Fruit fly (Drosophila melanogaster) whole organism, embryonic: ENCODE data around the gene CG17359.

Experiments
- Abd-B ChIP-seq: fragments of 200-800 bp; sonication (Bioruptor generic); optimal IDR thresholded peaks from 2 replicates; lab custom pipeline; 2018; ENCODE audit warnings: missing biosample characterization, mild to moderate bottlenecking, missing genetic modification characterization, moderate library complexity
- Atf6 ChIP-seq: fragments of 200-800 bp; sonication (Bioruptor generic); IDR thresholded peaks from 2 replicates; pipeline ENCODE4 v1.3.6; 2022; ENCODE audit warnings: missing biosample characterization, missing genetic modification characterization
- Awh ChIP-seq: fragments of 200-800 bp; sonication (Bioruptor generic); IDR thresholded peaks from 2 replicates; pipeline ENCODE4, ENCODE4 v1.3.6; 2022; ENCODE audit warnings: missing biosample characterization, missing genetic modification characterization
- B-H2 ChIP-seq: fragments of 200-800 bp; sonication (Bioruptor generic); optimal IDR thresholded peaks from 2 replicates; lab custom pipeline; 2018; ENCODE audit warnings: missing biosample characterization, mild to moderate bottlenecking, missing genetic modification characterization
- BtbVII ChIP-seq: fragments of 200-800 bp; sonication (Bioruptor generic); optimal IDR thresholded peaks from 3 replicates; lab custom pipeline; 2017; ENCODE audit warnings: missing biosample characterization, mild to moderate bottlenecking, missing genetic modification characterization
- Bteb2 ChIP-seq: fragments of 200-800 bp; sonication (Bioruptor generic); optimal IDR thresholded peaks from 2 replicates; lab custom pipeline; 2016; ENCODE audit warnings: missing biosample characterization, missing genetic modification characterization
- CG10431 ChIP-seq: fragments of 200-800 bp; sonication (Bioruptor generic); optimal IDR thresholded peaks from 3 replicates; lab custom pipeline; 2018; ENCODE audit warnings: missing biosample characterization, mild to moderate bottlenecking, missing genetic modification characterization
- CG12299 ChIP-seq: fragments of 200-800 bp; sonication (Bioruptor generic); optimal IDR thresholded peaks from 2 replicates; lab custom pipeline; 2018; ENCODE audit warnings: missing biosample characterization, mild to moderate bottlenecking, missing genetic modification characterization
- CG13775 ChIP-seq: fragments of 200-800 bp; sonication (Bioruptor generic); optimal IDR thresholded peaks from 3 replicates; lab custom pipeline; 2017; ENCODE audit warnings: missing biosample characterization, mild to moderate bottlenecking, missing genetic modification characterization
- CG15011 ChIP-seq: fragments of 200-800 bp; sonication (Bioruptor generic); optimal IDR thresholded peaks from 3 replicates; lab custom pipeline; 2018; ENCODE audit warnings: missing biosample characterization, mild to moderate bottlenecking, missing genetic modification characterization
- CG15514 ChIP-seq: fragments of 200-800 bp; sonication (Bioruptor generic); optimal IDR thresholded peaks from 3 replicates; lab custom pipeline; 2017; ENCODE audit warnings: missing biosample characterization, missing genetic modification characterization, mild to moderate bottlenecking, moderate library complexity, missing genetic modification reagents
- CG16779 ChIP-seq: fragments of 200-800 bp; sonication (Bioruptor generic); IDR thresholded peaks from 2 replicates; pipeline ENCODE4 v1.3.6; 2022; ENCODE audit warnings: missing biosample characterization, missing genetic modification characterization
- CG17361 ChIP-seq: fragments of 200-800 bp; sonication (Bioruptor generic); IDR thresholded peaks from 3 replicates; pipeline ENCODE4 v1.3.6; 2022; ENCODE audit warnings: missing biosample characterization, missing genetic modification characterization
- CG17829 ChIP-seq: fragments of 200-800 bp; optimal IDR thresholded peaks from 2 replicates; lab custom pipeline; 2019; ENCODE audit warnings: missing biosample characterization, mild to moderate bottlenecking, missing genetic modification characterization, moderate library complexity
- CG34422 ChIP-seq: fragments of 200-800 bp; sonication (Bioruptor generic); IDR thresholded peaks from 3 replicates; pipeline ENCODE4 v1.3.6; 2022; ENCODE audit warnings: missing biosample characterization, missing genetic modification characterization
- CG4328 ChIP-seq: fragments of 200-800 bp; sonication (Bioruptor generic); optimal IDR thresholded peaks from 3 replicates; lab custom pipeline; 2017; ENCODE audit warnings: missing biosample characterization, missing genetic modification reagents, missing genetic modification characterization
- CG4617 ChIP-seq: fragments of 200-800 bp; sonication (Bioruptor generic); optimal IDR thresholded peaks from 3 replicates; lab custom pipeline; 2016; ENCODE audit warnings: missing biosample characterization, missing genetic modification characterization, borderline replicate concordance
- CG5180 ChIP-seq: fragments of 200-800 bp; sonication (Bioruptor generic); optimal IDR thresholded peaks from 3 replicates; lab custom pipeline; 2017; ENCODE audit warnings: missing biosample characterization, missing genetic modification characterization, mild to moderate bottlenecking, moderate library complexity, missing genetic modification reagents
- CG6272 ChIP-seq: fragments of 200-800 bp; sonication (Bioruptor generic); IDR thresholded peaks from 2 replicates; pipeline ENCODE4 v1.3.6; 2022; ENCODE audit warnings: missing biosample characterization, missing genetic modification characterization
- CG6765 ChIP-seq: fragments of 200-800 bp; sonication (Bioruptor generic); optimal IDR thresholded peaks from 3 replicates; lab custom pipeline; 2017; ENCODE audit warnings: missing biosample characterization, mild to moderate bottlenecking, missing genetic modification characterization
- CG7839 ChIP-seq: fragments of 200-800 bp; sonication (Bioruptor generic); optimal IDR thresholded peaks from 3 replicates; lab custom pipeline; 2018; ENCODE audit warnings: missing biosample characterization, mild to moderate bottlenecking, missing genetic modification characterization, moderate library complexity
- CG9727 ChIP-seq: fragments of 200-800 bp; sonication (Bioruptor generic); optimal IDR thresholded peaks from 3 replicates; lab custom pipeline; 2017; ENCODE audit warnings: missing biosample characterization, mild to moderate bottlenecking, missing genetic modification characterization
- Dek ChIP-seq: fragments of 200-800 bp; sonication (Bioruptor generic); optimal IDR thresholded peaks from 3 replicates; lab custom pipeline; 2019; ENCODE audit warnings: missing biosample characterization, mild to moderate bottlenecking, missing genetic modification characterization, moderate library complexity
- Dref ChIP-seq: fragments of 200-800 bp; sonication (Bioruptor generic); IDR thresholded peaks from 2 replicates; pipeline ENCODE4 v1.3.6; 2022; ENCODE audit warnings: missing biosample characterization, missing genetic modification characterization
- H15 ChIP-seq: fragments of 200-800 bp; sonication (Bioruptor generic); IDR thresholded peaks from 3 replicates; pipeline ENCODE4 v1.3.6; 2022; ENCODE audit warnings: missing biosample characterization, missing genetic modification characterization
- HHEX ChIP-seq: fragments of 200-800 bp; sonication (Bioruptor generic); optimal IDR thresholded peaks from 3 replicates; lab custom pipeline; 2017; ENCODE audit warnings: missing biosample characterization, mild to moderate bottlenecking, missing genetic modification characterization, missing genetic modification reagents
- Hmr ChIP-seq: fragments of 200-800 bp; sonication (Bioruptor generic); optimal IDR thresholded peaks from 3 replicates; lab custom pipeline; 2017; ENCODE audit warnings: mild to moderate bottlenecking, missing biosample characterization, missing genetic modification reagents, missing genetic modification characterization
- MBD-R2 ChIP-seq: fragments of 200-800 bp; sonication (Bioruptor generic); IDR thresholded peaks from 2 replicates; pipeline ENCODE4 v1.3.6; 2022; ENCODE audit warnings: missing biosample characterization, missing genetic modification characterization
- MTF-1 ChIP-seq: fragments of 200-800 bp; sonication (Bioruptor generic); optimal IDR thresholded peaks from 2 replicates; lab custom pipeline; 2018; ENCODE audit warnings: missing biosample characterization, mild to moderate bottlenecking, missing genetic modification characterization, borderline replicate concordance
- Meics ChIP-seq: fragments of 200-800 bp; sonication (Bioruptor generic); optimal IDR thresholded peaks from 2 replicates; lab custom pipeline; 2017; ENCODE audit warnings: missing biosample characterization, mild to moderate bottlenecking, missing genetic modification characterization
- Pdp1 ChIP-seq, 2 experiments: fragments of 200-800 bp; sonication (Bioruptor generic); optimal IDR thresholded peaks; 3 replicates each; lab custom pipeline; 2016; ENCODE audit warnings: missing biosample characterization in 2 of 2, missing genetic modification characterization in 2 of 2, mild to moderate bottlenecking in 1 of 2, moderate library complexity in 1 of 2
- TFAM ChIP-seq: fragments of 200-800 bp; sonication (Bioruptor generic); optimal IDR thresholded peaks from 2 replicates; lab custom pipeline; 2017; ENCODE audit warnings: missing biosample characterization, missing genetic modification characterization, inconsistent platforms
- ara ChIP-seq: fragments of 200-800 bp; sonication (Bioruptor generic); IDR thresholded peaks from 2 replicates; pipeline ENCODE4 v1.3.6; 2022; ENCODE audit warnings: missing biosample characterization, missing genetic modification characterization
- croc ChIP-seq: fragments of 200-800 bp; sonication (Bioruptor generic); conservative IDR thresholded peaks from 3 replicates; pipeline ENCODE4 v1.3.6; 2022; ENCODE audit warnings: missing biosample characterization, missing genetic modification characterization
- dmrt99B ChIP-seq: fragments of 200-800 bp; sonication (Bioruptor generic); optimal IDR thresholded peaks from 2 replicates; lab custom pipeline; 2018; ENCODE audit warnings: missing biosample characterization, mild to moderate bottlenecking, missing genetic modification characterization, moderate library complexity
- fd3F ChIP-seq: fragments of 200-800 bp; sonication (Bioruptor generic); optimal IDR thresholded peaks from 2 replicates; lab custom pipeline; 2018; ENCODE audit warnings: missing biosample characterization, mild to moderate bottlenecking, missing genetic modification characterization, moderate library complexity
- gcm2 ChIP-seq: fragments of 200-800 bp; sonication (Bioruptor generic); optimal IDR thresholded peaks from 2 replicates; lab custom pipeline; 2016; ENCODE audit warnings: missing biosample characterization, missing genetic modification characterization
- hb ChIP-seq: fragments of 200-800 bp; sonication (Bioruptor generic); IDR thresholded peaks from 3 replicates; pipeline ENCODE4 v1.3.6; 2022; ENCODE audit warnings: missing biosample characterization, missing genetic modification characterization; ENCODE audit not compliant: partially characterized antibody
- insv ChIP-seq, 2 experiments: fragments of 200-800 bp; sonication (Bioruptor generic); optimal IDR thresholded peaks; 3 replicates each; lab custom pipeline; 2016 to 2018; ENCODE audit warnings: missing biosample characterization in 2 of 2, missing genetic modification characterization in 2 of 2
- jigr1 ChIP-seq: fragments of 200-800 bp; sonication (Bioruptor generic); IDR thresholded peaks from 3 replicates; pipeline ENCODE4 v1.3.6; 2022; ENCODE audit warnings: missing biosample characterization, missing genetic modification characterization
- kni ChIP-seq: fragments of 200-800 bp; sonication (Bioruptor generic); optimal IDR thresholded peaks from 3 replicates; lab custom pipeline; 2017; ENCODE audit warnings: mild to moderate bottlenecking, missing biosample characterization, missing genetic modification reagents, missing genetic modification characterization
- oc ChIP-seq: fragments of 200-800 bp; sonication (Bioruptor generic); optimal IDR thresholded peaks from 2 replicates; lab custom pipeline; 2018; ENCODE audit warnings: missing biosample characterization, mild to moderate bottlenecking, missing genetic modification characterization, moderate library complexity
- peb ChIP-seq: fragments of 200-800 bp; sonication (Bioruptor generic); IDR thresholded peaks from 2 replicates; pipeline ENCODE4 v1.3.6; 2022; ENCODE audit warnings: missing biosample characterization, missing genetic modification characterization
- schlank ChIP-seq: fragments of 200-800 bp; sonication (Bioruptor generic); optimal IDR thresholded peaks from 2 replicates; lab custom pipeline; 2018; ENCODE audit warnings: missing biosample characterization, mild to moderate bottlenecking, missing genetic modification characterization
- seq ChIP-seq: fragments of 200-800 bp; sonication (Bioruptor generic); IDR thresholded peaks from 2 replicates; pipeline ENCODE4 v1.3.6; 2022; ENCODE audit warnings: missing biosample characterization, missing genetic modification characterization
- sug ChIP-seq: fragments of 200-800 bp; optimal IDR thresholded peaks from 2 replicates; lab custom pipeline; 2019; ENCODE audit warnings: missing biosample characterization, mild to moderate bottlenecking, missing genetic modification characterization, moderate library complexity
- tap ChIP-seq: fragments of 200-800 bp; optimal IDR thresholded peaks from 3 replicates; lab custom pipeline; 2019; ENCODE audit warnings: missing biosample characterization, mild to moderate bottlenecking, missing genetic modification characterization, moderate library complexity
- usp ChIP-seq: fragments of >200 bp; optimal IDR thresholded peaks from 2 replicates; lab custom pipeline; 2017; ENCODE audit warnings: missing biosample characterization, missing genetic modification characterization
- zen2 ChIP-seq: fragments of 200-800 bp; sonication (Bioruptor generic); IDR thresholded peaks from 3 replicates; pipeline ENCODE4 v1.3.6; 2022; ENCODE audit warnings: missing biosample characterization, missing genetic modification characterization; ENCODE audit not compliant: partially characterized antibody

CG17359 gene

dm6 chr3L:13987578-13987977, 11.5 kb downstream of the CG17359 start, which contains the start of gene CG9040 (continued):
- TF ChIP-seq peb, result no peak

- TF ChIP-seq MBD-R2 (GFP tag; lab: Robert Waterston, UW) (no peak), ara (no peak), oc (tag; lab: Kevin White, UChicago) (no peak), insv (GFP tag; optimal IDR thresholded peaks at IDR 0.05; lab: Kevin White, UChicago) (no peak), CG4328 (GFP tag; lab: Kevin White, UChicago) (no peak), CG6765 (GFP tag; lab: Kevin White, UChicago) (peak; percentile 21), CG34422 (GFP tag; lab: Robert Waterston, UW) (no peak), sug (tag; lab: Kevin White, UChicago) (no peak), dmrt99B (tag; lab: Kevin White, UChicago) (no peak), BtbVII (GFP tag; lab: Kevin White, UChicago) (no peak), croc (GFP tag; lab: Robert Waterston, UW) (no peak), Atf6 (GFP tag; lab: Robert Waterston, UW) (peak; percentile 21; the same call in 1 of the 2 replicates), usp (no peak), zen2 (GFP tag; lab: Robert Waterston, UW) (no peak), CG7839 (no peak), tap (tag; lab: Kevin White, UChicago) (no peak), CG13775 (no peak), jigr1 (GFP tag; lab: Robert Waterston, UW) (no peak), CG12299 (tag; lab: Kevin White, UChicago) (no peak), CG15011 (peak; percentile 13), HHEX (GFP tag; lab: Kevin White, UChicago) (peak; percentile 28), CG6272 (GFP tag; lab: Robert Waterston, UW) (no peak), H15 (GFP tag; lab: Robert Waterston, UW) (no peak), Awh (GFP tag; lab: Robert Waterston, UW) (no peak), CG5180 (GFP tag; lab: Kevin White, UChicago) (no peak), Hmr (GFP tag; lab: Kevin White, UChicago) (peak; percentile 37), CG16779 (GFP tag; lab: Robert Waterston, UW) (no peak), Bteb2 (no peak), seq (GFP tag; lab: Robert Waterston, UW) (no peak), schlank (tag; lab: Kevin White, UChicago) (peak; percentile 17), fd3F (GFP tag; lab: Kevin White, UChicago) (no peak), CG9727 (no peak), TFAM (GFP tag; lab: Kevin White, UChicago) (no peak), CG4617 (GFP tag; lab: Kevin White, UChicago) (no peak), MTF-1 (GFP tag; lab: Kevin White, UChicago) (no peak), CG15514 (GFP tag; lab: Kevin White, UChicago) (peak; percentile 24), Dek (tag; lab: Kevin White, UChicago) (no peak), Abd-B (no peak), hb (no peak), kni (GFP tag; lab: Kevin White, UChicago) (no peak), CG17829 (tag; lab: Kevin White, UChicago) (no peak), CG10431 (no peak), CG17361 (GFP tag; lab: Robert Waterston, UW) (no peak), Pdp1 (GFP tag; optimal IDR thresholded peaks at IDR 0.05; lab: Kevin White, UChicago) (no peak), Meics (peak; percentile 45), Dref (no peak), B-H2 (GFP tag; lab: Kevin White, UChicago) (peak; percentile 4), gcm2 (no peak)
These were observed 12.7 kb downstream of the CG17359 start, which contains the start of gene CG17362 for dm6 chr3L:13986330-13986729. CG17362 (plus strand) TSS chr3L:13986620.
